Worm (Caenorhabditis elegans) whole organism, L3 larva: ENCODE measurements around the gene attf-5.
A peak's percentile ranks its signal among the peaks of the same experiment; 100 is the strongest.

Experiments
- R02D3.7 ChIP-seq: fragments of 150-350 bp; optimal IDR thresholded peaks from 2 replicates; lab custom pipeline; 2014; ENCODE audit warnings: missing biosample characterization, missing genetic modification characterization
- ZK546.5 ChIP-seq: sonication (generic microtip); optimal IDR thresholded peaks from 2 replicates; lab custom pipeline; 2017; ENCODE audit warnings: missing biosample characterization, missing genetic modification characterization
- aly-2 ChIP-seq: fragments of 150-350 bp; optimal IDR thresholded peaks from 2 replicates; lab custom pipeline; 2014; ENCODE audit warnings: missing biosample characterization, missing genetic modification characterization
- ama-1 ChIP-seq: fragments of 150-350 bp; optimal IDR thresholded peaks from 2 replicates; lab custom pipeline; 2018
- ceh-16 ChIP-seq: sonication (generic microtip); optimal IDR thresholded peaks from 2 replicates; lab custom pipeline; 2017; ENCODE audit warnings: missing biosample characterization, missing genetic modification characterization
- ceh-28 ChIP-seq: fragments of 150-350 bp; optimal IDR thresholded peaks from 2 replicates; lab custom pipeline; 2014; ENCODE audit warnings: missing biosample characterization, missing genetic modification reagents, missing genetic modification characterization
- ceh-82 ChIP-seq: fragments of 150-350 bp; optimal IDR thresholded peaks from 2 replicates; lab custom pipeline; 2014; ENCODE audit warnings: missing biosample characterization, missing genetic modification characterization
- ceh-9 ChIP-seq: sonication (generic microtip); optimal IDR thresholded peaks from 2 replicates; lab custom pipeline; 2018; ENCODE audit warnings: missing biosample characterization, missing genetic modification characterization
- daf-12 ChIP-seq: fragments of 150-350 bp; optimal IDR thresholded peaks from 2 replicates; lab custom pipeline; 2014; ENCODE audit warnings: missing biosample characterization, missing genetic modification reagents, missing genetic modification characterization
- egl-27 ChIP-seq: sonication (generic microtip); optimal IDR thresholded peaks from 4 replicates; lab custom pipeline; 2017; ENCODE audit warnings: missing biosample characterization, missing genetic modification reagents, missing genetic modification characterization
- egl-5 ChIP-seq: fragments of 150-350 bp; optimal IDR thresholded peaks from 2 replicates; lab custom pipeline; 2017; ENCODE audit warnings: missing biosample characterization, missing genetic modification reagents, missing genetic modification characterization, inconsistent platforms
- elt-1 ChIP-seq: fragments of 150-350 bp; optimal IDR thresholded peaks from 2 replicates; lab custom pipeline; 2014; ENCODE audit warnings: missing biosample characterization, missing genetic modification characterization
- elt-2 ChIP-seq: sonication (generic microtip); optimal IDR thresholded peaks from 2 replicates; lab custom pipeline; 2016; ENCODE audit warnings: missing genetic modification reagents, mild to moderate bottlenecking, missing genetic modification characterization, missing compliant biosample characterization
- elt-3 ChIP-seq, 3 experiments: fragments of 150-350 bp in 1 of 3; sonication (generic microtip) in 2 of 3; optimal IDR thresholded peaks; 2 replicates in 2 of 3; 4 replicates in 1 of 3; lab custom pipeline; 2014 to 2017; ENCODE audit warnings: missing biosample characterization in 3 of 3, missing genetic modification characterization in 3 of 3
- eor-1 ChIP-seq, 2 experiments: fragments of 150-350 bp; optimal IDR thresholded peaks; 2 replicates each; lab custom pipeline; 2014 to 2018; ENCODE audit warnings: missing biosample characterization in 2 of 2, missing genetic modification characterization in 2 of 2
- fkh-10 ChIP-seq: sonication (generic microtip); optimal IDR thresholded peaks from 2 replicates; lab custom pipeline; 2017; ENCODE audit warnings: missing biosample characterization, missing genetic modification reagents, missing genetic modification characterization
- fkh-2 ChIP-seq: fragments of 150-350 bp; optimal IDR thresholded peaks from 2 replicates; lab custom pipeline; 2014; ENCODE audit warnings: missing biosample characterization, missing genetic modification reagents, missing genetic modification characterization
- fos-1 ChIP-seq: fragments of 150-350 bp; optimal IDR thresholded peaks from 2 replicates; lab custom pipeline; 2014; ENCODE audit warnings: missing biosample characterization, missing genetic modification characterization
- hmg-11 ChIP-seq: sonication (generic microtip); optimal IDR thresholded peaks from 2 replicates; lab custom pipeline; 2016; ENCODE audit warnings: missing genetic modification characterization, missing compliant biosample characterization
- jun-1 ChIP-seq: fragments of 150-350 bp; optimal IDR thresholded peaks from 2 replicates; lab custom pipeline; 2014; ENCODE audit warnings: missing biosample characterization, missing genetic modification reagents, missing genetic modification characterization
- lin-15B ChIP-seq: fragments of 150-350 bp; optimal IDR thresholded peaks from 2 replicates; lab custom pipeline; 2014; ENCODE audit warnings: missing biosample characterization, missing genetic modification characterization
- lin-39 ChIP-seq: fragments of 150-350 bp; optimal IDR thresholded peaks from 2 replicates; lab custom pipeline; 2018; ENCODE audit warnings: missing biosample characterization, missing genetic modification reagents, missing genetic modification characterization
- lsy-12 ChIP-seq: sonication (generic microtip); optimal IDR thresholded peaks from 2 replicates; lab custom pipeline; 2016; ENCODE audit warnings: mild to moderate bottlenecking, missing genetic modification characterization, missing compliant biosample characterization
- mdl-1 ChIP-seq: fragments of 150-350 bp; optimal IDR thresholded peaks from 2 replicates; lab custom pipeline; 2014; ENCODE audit warnings: missing biosample characterization, missing genetic modification characterization
- mml-1 ChIP-seq: fragments of 150-350 bp; sonication (generic microtip); optimal IDR thresholded peaks from 3 replicates; lab custom pipeline; 2014; ENCODE audit warnings: missing biosample characterization, missing genetic modification characterization
- nfya-1 ChIP-seq: sonication (generic microtip); optimal IDR thresholded peaks from 2 replicates; lab custom pipeline; 2017; ENCODE audit warnings: missing genetic modification characterization, mild to moderate bottlenecking, missing compliant biosample characterization, antibody characterized with exemption, moderate library complexity; ENCODE audit not compliant: insufficient read depth
- nhr-11 ChIP-seq: fragments of 150-350 bp; optimal IDR thresholded peaks from 2 replicates; lab custom pipeline; 2014; ENCODE audit warnings: missing biosample characterization, missing genetic modification characterization
- nhr-12 ChIP-seq: fragments of 150-350 bp; optimal IDR thresholded peaks from 2 replicates; lab custom pipeline; 2014; ENCODE audit warnings: missing biosample characterization, missing genetic modification characterization
- nhr-23 ChIP-seq: fragments of 150-350 bp; optimal IDR thresholded peaks from 2 replicates; lab custom pipeline; 2014; ENCODE audit warnings: missing biosample characterization, missing genetic modification reagents, missing genetic modification characterization
- nhr-237 ChIP-seq: fragments of 150-350 bp; optimal IDR thresholded peaks from 2 replicates; lab custom pipeline; 2014; ENCODE audit warnings: missing biosample characterization, missing genetic modification characterization
- nhr-25 ChIP-seq: sonication (generic microtip); optimal IDR thresholded peaks from 2 replicates; lab custom pipeline; 2017; ENCODE audit warnings: missing biosample characterization, missing genetic modification characterization
- nhr-28 ChIP-seq: fragments of 150-350 bp; optimal IDR thresholded peaks from 2 replicates; lab custom pipeline; 2014; ENCODE audit warnings: missing biosample characterization, missing genetic modification characterization
- nhr-43 ChIP-seq: sonication (generic microtip); optimal IDR thresholded peaks from 2 replicates; lab custom pipeline; 2016; ENCODE audit warnings: mild to moderate bottlenecking, missing genetic modification characterization, missing compliant biosample characterization; ENCODE audit not compliant: poor library complexity, severe bottlenecking
- nhr-67 ChIP-seq: fragments of 150-350 bp; optimal IDR thresholded peaks from 2 replicates; lab custom pipeline; 2014; ENCODE audit warnings: missing biosample characterization, missing genetic modification characterization
- nhr-76 ChIP-seq: fragments of 150-350 bp; sonication (generic microtip); optimal IDR thresholded peaks from 5 replicates; lab custom pipeline; 2014; ENCODE audit warnings: missing biosample characterization, missing genetic modification characterization
- nhr-77 ChIP-seq: fragments of 150-350 bp; optimal IDR thresholded peaks from 2 replicates; lab custom pipeline; 2014; ENCODE audit warnings: missing biosample characterization, missing genetic modification characterization
- pha-4 ChIP-seq: fragments of 150-350 bp; optimal IDR thresholded peaks from 2 replicates; lab custom pipeline; 2014; ENCODE audit warnings: missing biosample characterization, missing genetic modification reagents, missing genetic modification characterization
- pqm-1 ChIP-seq: fragments of 150-350 bp; optimal IDR thresholded peaks from 2 replicates; lab custom pipeline; 2017; ENCODE audit warnings: missing biosample characterization, missing genetic modification characterization, inconsistent platforms
- sea-2 ChIP-seq: fragments of 150-350 bp; sonication (generic microtip); optimal IDR thresholded peaks from 4 replicates; lab custom pipeline; 2014; ENCODE audit warnings: missing biosample characterization, missing genetic modification reagents, missing genetic modification characterization
- skn-1 ChIP-seq: fragments of 150-350 bp; optimal IDR thresholded peaks from 2 replicates; lab custom pipeline; 2014; ENCODE audit warnings: missing biosample characterization, missing genetic modification characterization
- snpc-4 ChIP-seq: fragments of 150-350 bp; optimal IDR thresholded peaks from 2 replicates; lab custom pipeline; 2014; ENCODE audit warnings: missing biosample characterization, missing genetic modification characterization
- tbx-2 ChIP-seq: sonication (generic microtip); optimal IDR thresholded peaks from 2 replicates; lab custom pipeline; 2016; ENCODE audit warnings: mild to moderate bottlenecking, missing genetic modification characterization, missing compliant biosample characterization
- unc-39 ChIP-seq: sonication (generic microtip); optimal IDR thresholded peaks from 4 replicates; lab custom pipeline; 2017; ENCODE audit warnings: missing biosample characterization, missing genetic modification characterization
- unc-62 ChIP-seq: fragments of 150-350 bp; sonication (generic microtip); optimal IDR thresholded peaks from 4 replicates; lab custom pipeline; 2014; ENCODE audit warnings: missing biosample characterization, missing genetic modification reagents, missing genetic modification characterization
- zag-1 ChIP-seq: fragments of 150-350 bp; optimal IDR thresholded peaks from 2 replicates; lab custom pipeline; 2014; ENCODE audit warnings: missing biosample characterization, missing genetic modification characterization
- ztf-11 ChIP-seq: fragments of 150-350 bp; optimal IDR thresholded peaks from 2 replicates; lab custom pipeline; 2014; ENCODE audit warnings: missing biosample characterization, missing genetic modification characterization
- ztf-4 ChIP-seq: fragments of 150-350 bp; optimal IDR thresholded peaks from 2 replicates; lab custom pipeline; 2014; ENCODE audit warnings: missing biosample characterization, missing genetic modification characterization

attf-5 gene

ce11 chrX:806515-806914, 18.4 kb downstream of the attf-5 start:
- TF ChIP-seq lin-39 (tag; lab: Kevin White, UChicago) (peak; percentile 99), skn-1 (tag; lab: Kevin White, UChicago) (peak; percentile 97), ceh-82 (tag; lab: Kevin White, UChicago) (peak; percentile 99), nhr-77 (tag; lab: Kevin White, UChicago) (peak; percentile 98), ama-1 (peak; percentile 56), nhr-23 (tag; lab: Kevin White, UChicago) (peak; percentile 99), ceh-9 (tag; lab: Kevin White, UChicago) (peak; percentile 61), nhr-11 (peak; percentile 96), pqm-1 (tag; lab: Kevin White, UChicago) (peak; percentile 89), daf-12 (tag; lab: Kevin White, UChicago) (peak; percentile 84), sea-2 (no peak), mml-1 (tag; lab: Kevin White, UChicago) (no peak), nfya-1 (tag; lab: Kevin White, UChicago) (peak; percentile 95), mdl-1 (tag; lab: Kevin White, UChicago) (peak; percentile 80), elt-2 (tag; lab: Kevin White, UChicago) (peak; percentile 88), fos-1 (tag; lab: Kevin White, UChicago) (peak; percentile 97), fkh-2 (tag; lab: Kevin White, UChicago) (peak; percentile 93), egl-27 (peak; percentile 94), fkh-10 (peak; percentile 97), hmg-11 (tag; lab: Kevin White, UChicago) (peak; percentile 100), ZK546.5 (tag; lab: Kevin White, UChicago) (peak; percentile 61), egl-5 (tag; lab: Kevin White, UChicago) (peak; percentile 99), nhr-237 (tag; lab: Kevin White, UChicago) (peak; percentile 70), tbx-2 (peak; percentile 98), nhr-28 (tag; lab: Kevin White, UChicago) (peak; percentile 96), nhr-12 (tag; lab: Kevin White, UChicago) (peak; percentile 23), jun-1 (peak; percentile 99), zag-1 (tag; lab: Kevin White, UChicago) (peak; percentile 91), nhr-43 (tag; lab: Kevin White, UChicago) (peak; percentile 99), ceh-16 (peak; percentile 77), nhr-25 (tag; lab: Kevin White, UChicago) (peak; percentile 97), unc-62 (peak; percentile 91), ztf-4 (tag; lab: Kevin White, UChicago) (peak; percentile 88), ztf-11 (tag; lab: Kevin White, UChicago) (peak; percentile 66), nhr-76 (tag; lab: Kevin White, UChicago) (peak; percentile 93), R02D3.7 (tag; lab: Kevin White, UChicago) (peak; percentile 92), pha-4 (tag; lab: Kevin White, UChicago) (peak; percentile 97), nhr-67 (tag; lab: Kevin White, UChicago) (peak; percentile 70), elt-1 (tag; lab: Kevin White, UChicago) (peak; percentile 74), eor-1 (tag; optimal IDR thresholded peaks at IDR 0.05; lab: Kevin White, UChicago) (peak in 1 of 2 experiments; percentile 78), elt-3 (tag; optimal IDR thresholded peaks at IDR 0.05; lab: Kevin White, UChicago) (peak; percentile 85 to 96 (median 87)), lin-15B (peak; percentile 66), aly-2 (peak; percentile 95), snpc-4 (tag; lab: Kevin White, UChicago) (peak; percentile 95), unc-39 (tag; lab: Kevin White, UChicago) (peak; percentile 50), ceh-28 (tag; lab: Kevin White, UChicago) (peak; percentile 98), lsy-12 (tag; lab: Kevin White, UChicago) (peak; percentile 96)
